Worm (Caenorhabditis elegans) whole organism, mixed stage, embryonic: ENCODE data around the gene Y54F10AM.6.

ENCODE experiments used
- M03D4.4 ChIP-seq: sonication (generic microtip); optimal IDR thresholded peaks from 2 replicates; lab custom pipeline; 2017; ENCODE audit warnings: mild to moderate bottlenecking, missing genetic modification characterization, missing compliant biosample characterization
- ceh-43 ChIP-seq: fragments of 200-800 bp; sonication (Bioruptor generic); optimal IDR thresholded peaks from 2 replicates; lab custom pipeline; 2018; ENCODE audit warnings: mild to moderate bottlenecking, missing genetic modification characterization, moderate library complexity, missing compliant biosample characterization
- nhr-12 ChIP-seq: fragments of 150-350 bp; optimal IDR thresholded peaks from 2 replicates; lab custom pipeline; 2014; ENCODE audit warnings: missing biosample characterization, missing genetic modification characterization
- pha-4 ChIP-seq: fragments of 150-350 bp; optimal IDR thresholded peaks from 2 replicates; lab custom pipeline; 2018; ENCODE audit warnings: missing biosample characterization, missing genetic modification reagents, missing genetic modification characterization
- snpc-4 ChIP-seq: fragments of 150-350 bp; optimal IDR thresholded peaks from 2 replicates; lab custom pipeline; 2014; ENCODE audit warnings: missing biosample characterization, missing genetic modification characterization
- sptf-1 ChIP-seq: sonication (generic microtip); optimal IDR thresholded peaks from 2 replicates; lab custom pipeline; 2017; ENCODE audit warnings: mild to moderate bottlenecking, missing genetic modification characterization, moderate library complexity, missing compliant biosample characterization

DNA sequence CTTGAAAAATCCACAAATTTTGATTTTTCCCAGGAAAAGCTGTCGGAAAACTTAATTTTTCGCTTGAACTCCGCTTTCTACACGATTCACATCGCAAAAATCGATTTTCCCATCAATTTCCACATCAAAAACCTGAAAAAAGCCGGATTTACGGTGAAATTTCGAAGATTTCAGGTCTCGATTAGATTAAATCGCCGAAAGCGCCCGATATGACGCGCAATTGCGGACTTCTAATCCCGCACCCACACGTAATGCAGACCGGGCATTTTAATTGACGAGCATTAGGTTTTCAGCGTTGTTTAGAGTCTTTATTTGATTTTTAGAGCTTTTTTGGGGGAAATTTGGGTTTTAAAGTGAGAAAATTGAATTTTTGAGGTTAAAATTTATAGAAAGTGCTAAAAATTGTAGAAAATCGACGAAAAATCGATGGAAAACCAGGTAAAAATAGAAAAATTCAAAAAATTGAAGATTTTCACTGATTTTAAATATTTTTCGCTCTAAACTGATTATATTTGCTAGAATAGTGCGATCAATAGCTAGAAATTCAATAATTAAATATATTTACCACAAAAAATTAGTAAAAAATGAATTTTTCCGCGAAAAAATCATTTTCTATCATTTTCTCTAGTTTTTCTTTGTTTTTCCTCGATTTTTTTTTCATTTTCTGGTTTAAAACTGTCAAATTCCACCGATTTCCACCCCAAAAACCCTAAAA is 21.4 kb upstream of the Y54F10AM.6 start, which contains the start of gene Y54F10AL.1:
- TF ChIP-seq M03D4.4 (no peak), nhr-12 (tag; lab: Kevin White, UChicago) (no peak), ceh-43 (GFP tag; lab: Kevin White, UChicago) (no peak), sptf-1 (tag; lab: Kevin White, UChicago) (no peak), pha-4 (tag; lab: Kevin White, UChicago) (no peak), snpc-4 (no peak)
